Fruit fly (Drosophila melanogaster): Measurements from ENCODE around the gene CG32269.

Gene CG32269

dm6 chr3L:3225769-3226457, 17.1 kb upstream of the CG32269 start (continued):
- TF ChIP-seq dm (GFP tag; optimal IDR thresholded peaks at IDR 0.05) = peak; percentile 3
- no peak for TF ChIP-seq fru (optimal IDR thresholded peaks at IDR 0.05)
- TF ChIP-seq CG15011 (GFP tag; optimal IDR thresholded peaks at IDR 0.05) = no peak
- peak; percentile 60 for TF ChIP-seq CG34376 (GFP tag; optimal IDR thresholded peaks at IDR 0.05)
- TF ChIP-seq Mrtf (GFP tag; IDR thresholded peaks at IDR 0.05) = no peak
- no peak for TF ChIP-seq pan (optimal IDR thresholded peaks at IDR 0.05)
- TF ChIP-seq pan (GFP tag; optimal IDR thresholded peaks at IDR 0.05 in 1 of 2, IDR thresholded peaks at IDR 0.05 in 1 of 2) = no peak
- TF ChIP-seq fd102C (GFP tag; optimal IDR thresholded peaks at IDR 0.05) = no peak
- TF ChIP-seq CG7987 (GFP tag; optimal IDR thresholded peaks at IDR 0.05) = peak; percentile 54
- TF ChIP-seq nerfin-1 (tag; optimal IDR thresholded peaks at IDR 0.05) = peak; percentile 41
- TF ChIP-seq CG18764 (GFP tag; optimal IDR thresholded peaks at IDR 0.05) = no peak
- no peak for TF ChIP-seq zfh1 (GFP tag; IDR thresholded peaks at IDR 0.05)
- no peak for TF ChIP-seq mld (GFP tag; IDR thresholded peaks at IDR 0.05; ENCODE audit: partially characterized antibody)
- TF ChIP-seq Ets65A (GFP tag) = no peak
- TF ChIP-seq CG14441 (GFP tag; IDR thresholded peaks at IDR 0.05) = no peak
- no peak for TF ChIP-seq Hmx (GFP tag; optimal IDR thresholded peaks at IDR 0.05)
- no peak for TF ChIP-seq Dref (GFP tag; IDR thresholded peaks at IDR 0.05)
- TF ChIP-seq CG12236 (GFP tag; optimal IDR thresholded peaks at IDR 0.05) = no peak
- TF ChIP-seq tgo (GFP tag; IDR thresholded peaks at IDR 0.05) = no peak
- 0 out of 3 replicates have a peak, but pooled peaks have one; percentile 15 for TF ChIP-seq zen2 (GFP tag; IDR thresholded peaks at IDR 0.05; ENCODE audit: partially characterized antibody)
- TF ChIP-seq Kr (GFP tag; optimal IDR thresholded peaks at IDR 0.05) = no peak
- TF ChIP-seq kah (GFP tag; optimal IDR thresholded peaks at IDR 0.05) = no peak
- TF ChIP-seq Taf1 (GFP tag; IDR thresholded peaks at IDR 0.05) = no peak
- TF ChIP-seq CG17802 (tag; optimal IDR thresholded peaks at IDR 0.05) = no peak
- no peak for TF ChIP-seq CG13424 (tag; optimal IDR thresholded peaks at IDR 0.05)
- TF ChIP-seq bsh (GFP tag; optimal IDR thresholded peaks at IDR 0.05) = peak in 1 of 2 experiments; percentile 48
- no peak for TF ChIP-seq sc (optimal IDR thresholded peaks at IDR 0.05)
- TF ChIP-seq sc (GFP tag; optimal IDR thresholded peaks at IDR 0.05) = no peak
- TF ChIP-seq Dp (GFP tag; optimal IDR thresholded peaks at IDR 0.05) = no peak
- TF ChIP-seq CG34422 (GFP tag; IDR thresholded peaks at IDR 0.05) = peak; percentile 28; the same call in 1 of the 3 replicates
- TF ChIP-seq CG13775 (GFP tag; optimal IDR thresholded peaks at IDR 0.05) = no peak
- peak; percentile 50; the same call in 1 of the 2 replicates for TF ChIP-seq Atf6 (GFP tag; IDR thresholded peaks at IDR 0.05)
- TF ChIP-seq CG3847 (GFP tag; IDR thresholded peaks at IDR 0.05) = no peak
- TF ChIP-seq psq (GFP tag; optimal IDR thresholded peaks at IDR 0.05) = peak; percentile 18
- no peak for TF ChIP-seq gsb-n (tag; optimal IDR thresholded peaks at IDR 0.05)
- TF ChIP-seq sd (tag; optimal IDR thresholded peaks at IDR 0.05) = no peak
- no peak for TF ChIP-seq caup (GFP tag; optimal IDR thresholded peaks at IDR 0.05; ENCODE audit: severe bottlenecking)
- TF ChIP-seq CG8765 (GFP tag; IDR thresholded peaks at IDR 0.05) = no peak
- TF ChIP-seq yki (optimal IDR thresholded peaks at IDR 0.05) = no peak
- no peak for TF ChIP-seq pita (GFP tag; optimal IDR thresholded peaks at IDR 0.05)
- no peak for TF ChIP-seq Nf-YA (GFP tag; IDR thresholded peaks at IDR 0.05)
- no peak for TF ChIP-seq pnt (GFP tag; optimal IDR thresholded peaks at IDR 0.05)
- no peak for TF ChIP-seq CG32767 (GFP tag; IDR thresholded peaks at IDR 0.05)
- TF ChIP-seq al (GFP tag; IDR thresholded peaks at IDR 0.05) = no peak
- peak; percentile 68 for TF ChIP-seq nom (GFP tag; optimal IDR thresholded peaks at IDR 0.05)
- 0 out of 3 replicates have a peak, but pooled peaks have one; percentile 5 for TF ChIP-seq Doc3 (GFP tag; IDR thresholded peaks at IDR 0.05; ENCODE audit: partially characterized antibody)
- no peak for TF ChIP-seq CG13624 (GFP tag; optimal IDR thresholded peaks at IDR 0.05)
- no peak for TF ChIP-seq CG43689 (GFP tag; IDR thresholded peaks at IDR 0.05)
- TF ChIP-seq crol (GFP tag; IDR thresholded peaks at IDR 0.05) = no peak
- no peak for TF ChIP-seq CG7745 (tag; optimal IDR thresholded peaks at IDR 0.05)
- no peak for TF ChIP-seq maf-S (GFP tag; optimal IDR thresholded peaks at IDR 0.05)
- TF ChIP-seq CG8089 (GFP tag; optimal IDR thresholded peaks at IDR 0.05) = no peak
